Worm (Caenorhabditis elegans): Measurements from ENCODE around the gene ints-9.

DNA sequence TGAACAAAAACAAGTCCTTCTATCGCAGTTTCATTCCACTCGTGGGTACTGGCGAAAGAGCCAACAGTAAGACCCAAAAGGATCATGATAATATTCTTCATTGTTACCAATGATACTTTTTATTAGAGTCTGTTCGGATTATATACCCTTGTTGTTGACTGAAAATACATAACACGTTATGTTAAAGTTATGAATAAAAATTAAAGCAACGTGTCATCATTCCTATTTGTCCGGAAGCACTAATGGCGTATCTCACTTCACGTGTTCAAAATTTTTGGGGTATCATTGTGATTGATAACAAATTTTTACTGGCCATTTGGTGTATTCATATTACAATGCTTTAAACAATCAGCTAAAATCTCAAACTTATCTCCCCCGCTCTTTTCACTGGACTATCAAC is 25.8 kb downstream of the ints-9 start, which contains the start of gene scl-26:
- TF ChIP-seq ceh-83 (GFP tag; optimal IDR thresholded peaks at IDR 0.05) (no peak), snpc-4 (tag; optimal IDR thresholded peaks at IDR 0.05) (no peak), lin-32 (GFP tag; optimal IDR thresholded peaks at IDR 0.05) (no peak), unc-39 (tag; optimal IDR thresholded peaks at IDR 0.05) (no peak)
